Fruit fly (Drosophila melanogaster) whole organism, embryonic: ENCODE data around the gene CG18262.
A peak's percentile ranks its signal among the peaks of the same experiment; 100 is the strongest.

Experiments used
- CG16813 ChIP-seq: fragments of 200-800 bp; sonication (Bioruptor generic); IDR thresholded peaks from 3 replicates; pipeline ENCODE4 v1.3.6; 2022; ENCODE audit warnings: missing biosample characterization, missing genetic modification characterization; ENCODE audit not compliant: partially characterized antibody
- CG18599 ChIP-seq: fragments of 200-800 bp; sonication (Bioruptor generic); optimal IDR thresholded peaks from 3 replicates; lab custom pipeline; 2017; ENCODE audit warnings: missing biosample characterization, missing genetic modification characterization, mild to moderate bottlenecking, moderate library complexity, missing genetic modification reagents
- CG34376 ChIP-seq: fragments of 200-800 bp; sonication (Bioruptor generic); optimal IDR thresholded peaks from 2 replicates; lab custom pipeline; 2018; ENCODE audit warnings: missing biosample characterization, mild to moderate bottlenecking, missing genetic modification characterization
- CG4360 ChIP-seq: fragments of 200-800 bp; sonication (Bioruptor generic); IDR thresholded peaks from 2 replicates; pipeline ENCODE4 v1.3.6; 2022; ENCODE audit warnings: missing biosample characterization, missing genetic modification characterization
- CG4404 ChIP-seq: fragments of 200-800 bp; sonication (Bioruptor generic); IDR thresholded peaks from 2 replicates; pipeline ENCODE4 v1.3.6; 2022; ENCODE audit warnings: missing biosample characterization, missing genetic modification characterization
- CG4617 ChIP-seq: fragments of 200-800 bp; sonication (Bioruptor generic); optimal IDR thresholded peaks from 3 replicates; lab custom pipeline; 2016; ENCODE audit warnings: missing biosample characterization, missing genetic modification characterization, borderline replicate concordance
- CG7928 ChIP-seq: fragments of 200-800 bp; sonication (Bioruptor generic); optimal IDR thresholded peaks from 2 replicates; lab custom pipeline; 2017; ENCODE audit warnings: missing biosample characterization, mild to moderate bottlenecking, missing genetic modification characterization
- CG8281 ChIP-seq: fragments of 200-800 bp; sonication (Bioruptor generic); optimal IDR thresholded peaks from 2 replicates; lab custom pipeline; 2018; ENCODE audit warnings: missing biosample characterization, mild to moderate bottlenecking, missing genetic modification characterization, moderate library complexity
- CG8359 ChIP-seq: fragments of 200-800 bp; sonication (Bioruptor generic); optimal IDR thresholded peaks from 2 replicates; lab custom pipeline; 2017; ENCODE audit warnings: missing biosample characterization, mild to moderate bottlenecking, missing genetic modification characterization, borderline replicate concordance
- D19B ChIP-seq: fragments of 200-800 bp; sonication (Bioruptor generic); optimal IDR thresholded peaks from 2 replicates; lab custom pipeline; 2017; ENCODE audit warnings: missing biosample characterization, mild to moderate bottlenecking, missing genetic modification characterization
- Drgx ChIP-seq: fragments of 200-800 bp; sonication (Bioruptor generic); IDR thresholded peaks from 2 replicates; pipeline ENCODE4 v1.3.6; 2022; ENCODE audit warnings: missing biosample characterization, missing genetic modification characterization
- ERR ChIP-seq: fragments of 200-800 bp; sonication (Bioruptor generic); optimal IDR thresholded peaks from 2 replicates; lab custom pipeline; 2016; ENCODE audit warnings: missing biosample characterization, missing genetic modification characterization
- Eip74EF ChIP-seq, 2 experiments: fragments of 200-800 bp in 1 of 2; fragments of >200 bp in 1 of 2; sonication (Bioruptor generic) in 1 of 2; optimal IDR thresholded peaks; 2 replicates each; lab custom pipeline; 2017 to 2019; ENCODE audit warnings: missing biosample characterization in 2 of 2, missing genetic modification characterization in 2 of 2, mild to moderate bottlenecking in 1 of 2, moderate library complexity in 1 of 2
- HLHmδ ChIP-seq: fragments of 200-800 bp; sonication (Bioruptor generic); optimal IDR thresholded peaks from 2 replicates; lab custom pipeline; 2018; ENCODE audit warnings: missing biosample characterization, mild to moderate bottlenecking, missing genetic modification characterization, moderate library complexity
- Hand ChIP-seq: fragments of 200-800 bp; sonication (Bioruptor generic); optimal IDR thresholded peaks from 2 replicates; lab custom pipeline; 2017; ENCODE audit warnings: mild to moderate bottlenecking, missing biosample characterization, missing genetic modification reagents, missing genetic modification characterization
- Hmx ChIP-seq: fragments of 200-800 bp; sonication (Bioruptor generic); optimal IDR thresholded peaks from 2 replicates; lab custom pipeline; 2016; ENCODE audit warnings: missing biosample characterization, missing genetic modification characterization
- Med ChIP-seq: fragments of 200-800 bp; sonication (Bioruptor generic); peaks from one replicate; lab custom pipeline; 2016; ENCODE audit warnings: missing biosample characterization, missing genetic modification characterization, mild to moderate bottlenecking, inconsistent platforms, moderate library complexity
- NC2β ChIP-seq: fragments of 200-800 bp; sonication (Bioruptor generic); optimal IDR thresholded peaks from 2 replicates; lab custom pipeline; 2016; ENCODE audit warnings: missing biosample characterization, missing genetic modification characterization
- bsh ChIP-seq, 2 experiments: fragments of 200-800 bp; sonication (Bioruptor generic); optimal IDR thresholded peaks; 2 replicates each; lab custom pipeline; 2017 to 2018; ENCODE audit warnings: mild to moderate bottlenecking in 2 of 2, missing biosample characterization in 2 of 2, missing genetic modification characterization in 2 of 2, moderate library complexity in 1 of 2
- cas ChIP-seq: fragments of 200-800 bp; sonication (Bioruptor generic); IDR thresholded peaks from 2 replicates; pipeline ENCODE4 v1.3.6; 2022; ENCODE audit warnings: missing biosample characterization, missing genetic modification characterization
- chn ChIP-seq: fragments of 200-800 bp; sonication (Bioruptor generic); optimal IDR thresholded peaks from 2 replicates; lab custom pipeline; 2016; ENCODE audit warnings: missing biosample characterization, missing genetic modification characterization
- dmrt11E ChIP-seq: fragments of 200-800 bp; sonication (Bioruptor generic); optimal IDR thresholded peaks from 3 replicates; lab custom pipeline; 2018; ENCODE audit warnings: missing biosample characterization, mild to moderate bottlenecking, missing genetic modification characterization, moderate library complexity
- dmrt99B ChIP-seq: fragments of 200-800 bp; sonication (Bioruptor generic); optimal IDR thresholded peaks from 2 replicates; lab custom pipeline; 2018; ENCODE audit warnings: missing biosample characterization, mild to moderate bottlenecking, missing genetic modification characterization, moderate library complexity
- dysf ChIP-seq: fragments of 200-800 bp; sonication (Bioruptor generic); IDR thresholded peaks from 3 replicates; pipeline ENCODE4 v1.3.6; 2022; ENCODE audit warnings: missing biosample characterization, missing genetic modification characterization
- fd96Cb ChIP-seq: fragments of 200-800 bp; sonication (Bioruptor generic); optimal IDR thresholded peaks from 2 replicates; lab custom pipeline; 2018; ENCODE audit warnings: missing biosample characterization, mild to moderate bottlenecking, missing genetic modification characterization, moderate library complexity
- klu ChIP-seq: fragments of 200-800 bp; sonication (Bioruptor generic); IDR thresholded peaks from 2 replicates; pipeline ENCODE4 v1.3.6; 2022; ENCODE audit warnings: missing biosample characterization, missing genetic modification characterization
- mirr ChIP-seq: fragments of 200-800 bp; sonication (Bioruptor generic); optimal IDR thresholded peaks from 3 replicates; lab custom pipeline; 2018; ENCODE audit warnings: missing biosample characterization, mild to moderate bottlenecking, missing genetic modification characterization
- nerfin-1 ChIP-seq: fragments of 200-800 bp; sonication (Bioruptor generic); optimal IDR thresholded peaks from 3 replicates; lab custom pipeline; 2019; ENCODE audit warnings: missing biosample characterization, mild to moderate bottlenecking, missing genetic modification characterization, moderate library complexity
- nmo ChIP-seq: fragments of 200-800 bp; sonication (Bioruptor generic); optimal IDR thresholded peaks from 2 replicates; lab custom pipeline; 2018; ENCODE audit warnings: missing biosample characterization, mild to moderate bottlenecking, missing genetic modification characterization, moderate library complexity
- nom ChIP-seq: fragments of 200-800 bp; sonication (Bioruptor generic); optimal IDR thresholded peaks from 2 replicates; lab custom pipeline; 2017; ENCODE audit warnings: missing biosample characterization, missing genetic modification characterization, mild to moderate bottlenecking, moderate library complexity, missing genetic modification reagents
- schlank ChIP-seq: fragments of 200-800 bp; sonication (Bioruptor generic); optimal IDR thresholded peaks from 2 replicates; lab custom pipeline; 2018; ENCODE audit warnings: missing biosample characterization, mild to moderate bottlenecking, missing genetic modification characterization
- sob ChIP-seq: fragments of 200-800 bp; sonication (Bioruptor generic); IDR thresholded peaks from 2 replicates; pipeline ENCODE4 v1.3.6; 2022; ENCODE audit warnings: missing biosample characterization, missing genetic modification characterization
- stwl ChIP-seq: fragments of 200-800 bp; sonication (Bioruptor generic); optimal IDR thresholded peaks from 3 replicates; lab custom pipeline; 2018; ENCODE audit warnings: missing biosample characterization, mild to moderate bottlenecking, missing genetic modification characterization, moderate library complexity
- vvl ChIP-seq: fragments of 200-800 bp; sonication (Bioruptor generic); IDR thresholded peaks from 2 replicates; pipeline ENCODE4 v1.3.6; 2022; ENCODE audit warnings: missing biosample characterization, missing genetic modification characterization

The CG18262 gene

DNA sequence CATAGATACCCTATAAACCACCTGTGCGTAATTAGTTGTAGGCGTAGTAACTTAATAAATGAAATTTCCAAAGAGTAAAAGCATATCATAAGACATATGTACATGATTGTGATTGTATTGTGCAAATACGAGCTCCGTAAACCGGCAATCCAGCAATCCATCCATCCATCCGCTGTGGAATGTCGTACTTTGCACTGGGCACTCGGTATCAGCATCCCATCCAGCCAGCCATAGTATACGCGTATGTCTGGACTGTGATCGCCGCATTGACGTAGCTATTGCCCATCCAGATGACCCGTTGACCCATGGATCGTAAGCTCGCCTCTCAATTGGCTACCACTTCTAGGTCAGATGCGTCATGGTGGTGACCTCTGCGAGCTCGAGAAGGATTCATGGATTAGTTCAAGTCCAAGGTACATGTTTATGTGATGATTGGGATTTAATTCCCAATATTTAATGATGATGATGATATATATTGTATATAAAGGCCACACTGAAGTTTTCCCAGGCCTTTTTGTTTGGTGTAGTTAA is 6.3 kb downstream of the CG18262 start:
- TF ChIP-seq D19B (GFP tag; lab: Kevin White, UChicago), result peak; percentile 18
- no peak for TF ChIP-seq CG16813 (GFP tag; lab: Robert Waterston, UW)
- no peak for TF ChIP-seq NC2β (GFP tag; lab: Kevin White, UChicago)
- TF ChIP-seq dysf (GFP tag; lab: Robert Waterston, UW), result no peak
- no peak for TF ChIP-seq CG8359 (GFP tag; lab: Kevin White, UChicago)
- no peak for TF ChIP-seq cas
- no peak for TF ChIP-seq dmrt99B (tag; lab: Kevin White, UChicago)
- peak; percentile 28 for TF ChIP-seq CG34376
- TF ChIP-seq Hand (GFP tag; lab: Kevin White, UChicago), result no peak
- TF ChIP-seq CG4404 (GFP tag; lab: Robert Waterston, UW), result no peak
- peak in 1 of 2 experiments; percentile 56 for TF ChIP-seq bsh (GFP tag; optimal IDR thresholded peaks at IDR 0.05; lab: Kevin White, UChicago)
- no peak for TF ChIP-seq CG4617 (GFP tag; lab: Kevin White, UChicago)
- TF ChIP-seq CG4360 (GFP tag; lab: Robert Waterston, UW), result no peak
- TF ChIP-seq HLHmδ, result no peak
- TF ChIP-seq chn, result no peak
- no peak for TF ChIP-seq CG18599 (GFP tag; lab: Kevin White, UChicago)
- TF ChIP-seq CG7928, result no peak
- no peak for TF ChIP-seq Eip74EF (GFP tag; optimal IDR thresholded peaks at IDR 0.05; lab: Kevin White, UChicago)
- TF ChIP-seq sob (GFP tag; lab: Robert Waterston, UW), result no peak
- TF ChIP-seq fd96Cb (tag; lab: Kevin White, UChicago), result no peak
- TF ChIP-seq mirr (GFP tag; lab: Kevin White, UChicago), result no peak
- peak; percentile 96 for TF ChIP-seq nom
- TF ChIP-seq vvl, result no peak
- no peak for TF ChIP-seq schlank (tag; lab: Kevin White, UChicago)
- TF ChIP-seq Med (GFP tag; lab: Kevin White, UChicago), result peak; percentile 42
- peak; percentile 60 for TF ChIP-seq CG8281

DNA sequence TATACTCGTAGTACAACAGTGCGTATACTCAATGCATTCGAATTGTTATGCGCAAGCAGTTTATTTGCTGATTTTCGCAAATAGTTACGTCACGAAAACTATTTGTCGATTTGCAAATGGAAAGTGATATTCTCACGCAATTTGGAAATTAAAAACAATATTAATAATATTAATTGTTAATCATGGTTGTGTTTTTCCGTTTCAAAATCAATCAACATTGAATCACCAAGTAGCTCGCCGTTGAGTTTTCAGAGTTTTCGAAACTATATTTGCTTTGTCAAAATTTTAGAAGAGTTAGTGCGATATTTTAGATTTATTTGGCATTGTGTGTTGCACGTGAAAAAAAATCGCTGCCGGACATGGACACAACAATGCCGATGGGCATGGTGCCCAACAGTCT is 7.0 kb downstream of the CG18262 start, which contains the start of gene CG15337:
Gene CG15337 (plus strand): TSS at position 301 of the 400 bp plus-strand sequence.
- TF ChIP-seq Hmx (GFP tag; lab: Kevin White, UChicago) (no peak), klu (GFP tag; lab: Robert Waterston, UW) (no peak), nerfin-1 (no peak), nmo (GFP tag; lab: Kevin White, UChicago) (no peak), ERR (GFP tag; lab: Kevin White, UChicago) (no peak)

DNA sequence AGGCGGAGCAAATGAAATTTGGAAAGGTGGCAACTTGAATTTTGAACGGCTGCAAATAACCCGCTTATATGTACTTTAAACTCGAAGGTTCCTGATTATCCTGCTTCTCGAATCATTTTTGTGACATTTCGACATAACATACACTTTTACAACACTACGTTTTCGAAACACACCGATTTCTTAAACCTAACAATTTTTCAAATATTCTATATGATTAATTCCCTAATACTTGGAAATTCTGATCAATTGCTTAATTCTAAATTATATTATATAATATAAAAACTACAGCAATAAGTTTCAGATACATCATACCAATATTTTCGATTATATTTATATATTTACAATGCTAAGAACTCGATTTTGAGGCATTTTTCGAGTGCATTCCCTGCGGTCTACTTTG is 9.9 kb downstream of the CG18262 start, which contains the start of gene CG10761:
Gene CG10761 (minus strand): TSS at position 101 of the 400 bp plus-strand sequence.
- no peak for TF ChIP-seq dmrt99B (tag; lab: Kevin White, UChicago)
- TF ChIP-seq stwl (tag; lab: Kevin White, UChicago), result peak; percentile 34

DNA sequence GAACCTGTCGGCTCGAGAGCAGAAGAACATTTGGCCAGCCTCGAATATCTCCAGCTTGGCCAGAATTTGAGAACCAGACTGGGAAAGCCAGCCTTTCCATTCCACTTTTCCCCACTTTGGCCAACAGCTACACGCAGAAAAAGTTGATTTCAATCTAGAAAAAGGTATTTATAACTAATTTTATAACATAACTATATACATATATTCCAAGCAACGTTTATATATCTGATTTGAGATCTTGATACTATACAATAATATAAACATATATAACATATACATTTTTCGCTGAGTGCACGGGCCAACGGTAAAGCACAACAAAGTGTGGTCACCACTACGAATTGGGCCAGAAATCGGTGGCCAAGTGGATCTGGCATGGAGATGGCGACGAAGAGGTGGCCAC is 10.7 kb downstream of the CG18262 start:
- no peak for TF ChIP-seq dmrt11E (tag; lab: Kevin White, UChicago)
- TF ChIP-seq Drgx (GFP tag; lab: Robert Waterston, UW), result peak; percentile 52; the same call in 1 of the 2 replicates
